Fruit fly (Drosophila melanogaster) S2 (cell line): ENCODE measurements around the gene mgr.

Source experiments
- CG8478 ChIP-seq: fragments of >200 bp; optimal IDR thresholded peaks from 2 replicates; lab custom pipeline; 2018
- CTCF ChIP-seq, 2 experiments: fragments of >200 bp; optimal IDR thresholded peaks; 2 replicates each; lab custom pipeline; 2018

dm6 chr3R:11370805-11371204 lies 38.9 kb downstream of the mgr start:
- TF ChIP-seq CG8478 (lab: Kevin White, UChicago) = no peak
- TF ChIP-seq CTCF (optimal IDR thresholded peaks at IDR 0.05; lab: Kevin White, UChicago) = no peak
